Fruit fly (Drosophila melanogaster) whole organism, adult: ENCODE results near the gene CG9806.

ENCODE experiments used
- CG33017 ChIP-seq: fragments of 200-800 bp; sonication (Bioruptor generic); optimal IDR thresholded peaks from 2 replicates; lab custom pipeline; 2018; ENCODE audit warnings: missing biosample characterization, mild to moderate bottlenecking, missing genetic modification characterization, moderate library complexity
- CG5204 ChIP-seq: fragments of 200-800 bp; sonication (Bioruptor generic); optimal IDR thresholded peaks from 2 replicates; lab custom pipeline; 2016; ENCODE audit warnings: missing biosample characterization, missing genetic modification characterization
- CG7045 ChIP-seq: fragments of 200-800 bp; sonication (Bioruptor generic); optimal IDR thresholded peaks from 2 replicates; lab custom pipeline; 2017; ENCODE audit warnings: missing biosample characterization, mild to moderate bottlenecking, missing genetic modification characterization
- Crg-1 ChIP-seq: fragments of 200-800 bp; sonication (Bioruptor generic); optimal IDR thresholded peaks from 2 replicates; lab custom pipeline; 2016; ENCODE audit warnings: missing biosample characterization, missing genetic modification characterization
- Hr96 ChIP-seq: fragments of 200-800 bp; sonication (Bioruptor generic); optimal IDR thresholded peaks from 2 replicates; lab custom pipeline; 2016; ENCODE audit warnings: missing biosample characterization, missing genetic modification characterization
- cic ChIP-seq: fragments of 200-800 bp; sonication (Bioruptor generic); optimal IDR thresholded peaks from 2 replicates; lab custom pipeline; 2017; ENCODE audit warnings: missing biosample characterization, mild to moderate bottlenecking, missing genetic modification characterization, moderate library complexity

DNA sequence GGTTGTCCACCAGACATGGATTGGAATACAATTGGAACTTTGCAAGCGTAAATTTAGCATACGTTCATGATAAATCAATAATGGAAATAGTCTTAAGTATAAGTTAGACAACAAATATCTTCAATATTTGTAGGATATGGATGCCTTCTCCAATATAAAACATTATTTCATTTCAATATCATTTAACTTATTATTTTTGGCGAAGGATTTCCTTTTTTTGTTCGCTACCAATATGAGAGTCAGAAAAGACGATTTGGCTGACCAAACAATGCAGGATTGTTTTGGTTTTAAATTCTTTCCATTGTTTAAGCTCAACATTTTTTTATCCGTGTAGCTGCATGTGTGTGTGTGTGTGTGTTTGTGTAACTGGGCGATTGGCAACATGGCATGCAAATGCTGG lies 11.7 kb downstream of the CG9806 start:
- no peak for TF ChIP-seq Crg-1 (GFP tag; lab: Kevin White, UChicago)
- no peak for TF ChIP-seq CG33017 (tag; lab: Kevin White, UChicago)
- no peak for TF ChIP-seq Hr96 (GFP tag; lab: Kevin White, UChicago)
- no peak for TF ChIP-seq cic (GFP tag; lab: Kevin White, UChicago)
- TF ChIP-seq CG7045 (GFP tag; lab: Kevin White, UChicago): peak; percentile 22
- peak; percentile 57 for TF ChIP-seq CG5204
